Worm (Caenorhabditis elegans): ENCODE results near the gene sri-21.
A peak's percentile ranks its signal among the peaks of the same experiment; 100 is the strongest.

Gene sri-21

ce11 chrV:3582671-3583070 lies 33.0 kb downstream of the sri-21 start:
- TF ChIP-seq flh-1 (GFP tag; optimal IDR thresholded peaks at IDR 0.05): no peak
- no peak for TF ChIP-seq ceh-83 (GFP tag; optimal IDR thresholded peaks at IDR 0.05)
- TF ChIP-seq cnd-1 (tag; optimal IDR thresholded peaks at IDR 0.05): no peak
- no peak for TF ChIP-seq mep-1 (tag; optimal IDR thresholded peaks at IDR 0.05)
- no peak for TF ChIP-seq ceh-39 (tag; optimal IDR thresholded peaks at IDR 0.05)
- TF ChIP-seq snpc-4 (tag; optimal IDR thresholded peaks at IDR 0.05): no peak
- no peak for TF ChIP-seq ztf-11 (tag; optimal IDR thresholded peaks at IDR 0.05)
- no peak for TF ChIP-seq zip-8 (tag; optimal IDR thresholded peaks at IDR 0.05)
- no peak for TF ChIP-seq ces-1 (GFP tag; optimal IDR thresholded peaks at IDR 0.05)
- TF ChIP-seq unc-39 (tag; optimal IDR thresholded peaks at IDR 0.05): no peak
- TF ChIP-seq ham-2 (GFP tag; optimal IDR thresholded peaks at IDR 0.05): no peak
- no peak for TF ChIP-seq hlh-1 (tag; optimal IDR thresholded peaks at IDR 0.05)
- no peak for TF ChIP-seq elt-1 (tag; optimal IDR thresholded peaks at IDR 0.05; ENCODE audit: borderline replicate concordance, insufficient read depth)
- TF ChIP-seq nhr-12 (tag; optimal IDR thresholded peaks at IDR 0.05): no peak
- no peak for TF ChIP-seq unc-62 (GFP tag; optimal IDR thresholded peaks at IDR 0.05)
- no peak for TF ChIP-seq unc-120 (tag; optimal IDR thresholded peaks at IDR 0.05; ENCODE audit: poor library complexity, severe bottlenecking)
- TF ChIP-seq bed-3 (GFP tag; optimal IDR thresholded peaks at IDR 0.05): no peak
- TF ChIP-seq lin-32 (GFP tag; optimal IDR thresholded peaks at IDR 0.05): no peak
- no peak for TF ChIP-seq M03D4.4 (tag; optimal IDR thresholded peaks at IDR 0.05)

ce11 chrV:3583622-3584021 lies 34.0 kb downstream of the sri-21 start:
- no peak for TF ChIP-seq unc-62 (GFP tag; optimal IDR thresholded peaks at IDR 0.05)
- no peak for TF ChIP-seq M03D4.4 (tag; optimal IDR thresholded peaks at IDR 0.05)
- no peak for TF ChIP-seq nhr-237 (tag; optimal IDR thresholded peaks at IDR 0.05)
- no peak for TF ChIP-seq elt-1 (tag; optimal IDR thresholded peaks at IDR 0.05; ENCODE audit: borderline replicate concordance, insufficient read depth)
- no peak for TF ChIP-seq zip-8 (tag; optimal IDR thresholded peaks at IDR 0.05)
- TF ChIP-seq cnd-1 (tag; optimal IDR thresholded peaks at IDR 0.05): no peak
- no peak for TF ChIP-seq unc-120 (tag; optimal IDR thresholded peaks at IDR 0.05; ENCODE audit: poor library complexity, severe bottlenecking)

ce11 chrV:3585011-3585410 lies 35.4 kb downstream of the sri-21 start:
- TF ChIP-seq flh-1 (GFP tag; optimal IDR thresholded peaks at IDR 0.05) (no peak), lsy-2 (tag; optimal IDR thresholded peaks at IDR 0.05) (no peak), ceh-39 (tag; optimal IDR thresholded peaks at IDR 0.05) (no peak), sptf-1 (tag; optimal IDR thresholded peaks at IDR 0.05) (no peak), ham-2 (GFP tag; optimal IDR thresholded peaks at IDR 0.05) (no peak), cnd-1 (tag; optimal IDR thresholded peaks at IDR 0.05) (no peak), nhr-237 (tag; optimal IDR thresholded peaks at IDR 0.05) (no peak), lin-13 (tag; optimal IDR thresholded peaks at IDR 0.05) (no peak), nhr-76 (tag; optimal IDR thresholded peaks at IDR 0.05) (no peak), unc-62 (GFP tag; optimal IDR thresholded peaks at IDR 0.05) (no peak), ces-1 (GFP tag; optimal IDR thresholded peaks at IDR 0.05) (no peak), mab-5 (tag; optimal IDR thresholded peaks at IDR 0.05) (no peak), elt-3 (tag; optimal IDR thresholded peaks at IDR 0.05) (no peak), unc-39 (tag; optimal IDR thresholded peaks at IDR 0.05) (no peak)

- TF ChIP-seq nhr-2 (tag; optimal IDR thresholded peaks at IDR 0.05) (no peak), mls-2 (tag; optimal IDR thresholded peaks at IDR 0.05) (no peak), lin-13 (tag; optimal IDR thresholded peaks at IDR 0.05) (no peak), zip-8 (tag; optimal IDR thresholded peaks at IDR 0.05) (no peak), ceh-43 (GFP tag; optimal IDR thresholded peaks at IDR 0.05) (no peak), lin-32 (GFP tag; optimal IDR thresholded peaks at IDR 0.05) (no peak), bed-3 (GFP tag; optimal IDR thresholded peaks at IDR 0.05) (no peak)
Observed at ce11 chrV:3586014-3586689, 36.5 kb downstream of the sri-21 start, which contains the start of the genes rpl-11.1 and T22F3.2. Gene rpl-11.1 (minus strand): TSS chrV:3586064. Gene T22F3.2 (plus strand): TSS chrV:3586639.

ce11 chrV:3587633-3588032 lies 38.0 kb downstream of the sri-21 start:
- TF ChIP-seq ces-1 (GFP tag; optimal IDR thresholded peaks at IDR 0.05) (no peak), mls-2 (tag; optimal IDR thresholded peaks at IDR 0.05) (peak; percentile 74), sem-2 (GFP tag; optimal IDR thresholded peaks at IDR 0.05) (peak; percentile 28), lsy-2 (tag; optimal IDR thresholded peaks at IDR 0.05) (no peak), flh-1 (GFP tag; optimal IDR thresholded peaks at IDR 0.05) (peak; percentile 33), elt-1 (tag; optimal IDR thresholded peaks at IDR 0.05; ENCODE audit: borderline replicate concordance, insufficient read depth) (no peak), nhr-2 (tag; optimal IDR thresholded peaks at IDR 0.05) (no peak), drap-1 (GFP tag; optimal IDR thresholded peaks at IDR 0.05) (peak; percentile 42), nhr-237 (tag; optimal IDR thresholded peaks at IDR 0.05) (no peak), hlh-1 (tag; optimal IDR thresholded peaks at IDR 0.05) (peak; percentile 27), ceh-83 (GFP tag; optimal IDR thresholded peaks at IDR 0.05) (peak; percentile 69), ceh-39 (tag; optimal IDR thresholded peaks at IDR 0.05) (no peak), mep-1 (tag; optimal IDR thresholded peaks at IDR 0.05) (no peak), unc-120 (tag; optimal IDR thresholded peaks at IDR 0.05; ENCODE audit: poor library complexity, severe bottlenecking) (peak; percentile 28), lin-32 (GFP tag; optimal IDR thresholded peaks at IDR 0.05) (no peak), M03D4.4 (tag; optimal IDR thresholded peaks at IDR 0.05) (peak; percentile 80), zip-8 (tag; optimal IDR thresholded peaks at IDR 0.05) (no peak), ham-2 (GFP tag; optimal IDR thresholded peaks at IDR 0.05) (no peak), unc-62 (GFP tag; optimal IDR thresholded peaks at IDR 0.05) (no peak), tbx-8 (GFP tag; optimal IDR thresholded peaks at IDR 0.05) (peak; percentile 1), cnd-1 (tag; optimal IDR thresholded peaks at IDR 0.05) (peak; percentile 31), bed-3 (GFP tag; optimal IDR thresholded peaks at IDR 0.05) (peak; percentile 40), nhr-12 (tag; optimal IDR thresholded peaks at IDR 0.05) (no peak), ztf-11 (tag; optimal IDR thresholded peaks at IDR 0.05) (no peak), snpc-4 (tag; optimal IDR thresholded peaks at IDR 0.05) (no peak), sptf-1 (tag; optimal IDR thresholded peaks at IDR 0.05) (peak; percentile 86), unc-39 (tag; optimal IDR thresholded peaks at IDR 0.05) (no peak), ceh-43 (GFP tag; optimal IDR thresholded peaks at IDR 0.05) (peak; percentile 82), nhr-76 (tag; optimal IDR thresholded peaks at IDR 0.05) (no peak), blmp-1 (tag; optimal IDR thresholded peaks at IDR 0.05) (no peak), elt-3 (tag; optimal IDR thresholded peaks at IDR 0.05) (no peak), nhr-28 (tag; optimal IDR thresholded peaks at IDR 0.05) (no peak)
